Worm (Caenorhabditis elegans): ENCODE results near the gene clpf-1.

Gene clpf-1

DNA sequence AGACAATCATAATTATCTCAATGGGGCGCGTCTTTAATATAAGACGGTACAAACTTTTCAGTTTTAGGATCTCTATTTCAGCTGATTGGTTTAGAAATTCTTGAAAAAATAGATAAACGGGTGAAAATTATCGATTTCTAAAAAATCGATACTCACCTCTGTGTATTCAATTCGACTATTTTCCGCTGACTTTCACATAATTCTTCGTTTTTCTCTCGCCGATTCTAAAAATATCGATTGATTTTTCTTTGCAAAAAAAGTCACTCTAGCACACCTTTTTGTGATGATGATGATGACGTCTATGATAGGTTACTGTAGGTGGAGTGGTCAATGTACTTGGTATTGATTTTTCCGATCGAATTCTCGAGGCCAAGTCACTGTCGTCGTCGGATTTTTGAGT, 32.2 kb downstream of the clpf-1 start:
- TF ChIP-seq klf-2 (GFP tag; conservative IDR thresholded peaks at IDR 0.05) (no peak), T22C8.4 (GFP tag; IDR thresholded peaks at IDR 0.05) (peak; percentile 65)

DNA sequence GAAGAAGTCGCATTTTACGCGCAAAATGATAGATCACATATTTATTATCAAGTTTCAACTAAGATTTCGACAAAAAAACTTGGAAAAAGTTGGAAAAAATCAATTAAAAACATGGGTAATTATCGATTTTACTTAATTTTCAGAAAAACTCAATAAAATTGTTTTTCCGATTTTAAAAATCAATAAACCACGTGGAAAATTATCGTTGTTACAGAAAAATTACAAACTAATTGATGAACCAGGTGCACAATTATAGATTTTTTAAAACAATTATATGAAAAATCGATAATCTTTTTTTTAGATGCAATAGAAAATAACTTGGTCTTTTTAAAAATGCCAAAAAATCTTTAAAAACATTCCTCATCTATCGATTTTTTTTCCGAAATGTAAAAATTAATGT, 33.1 kb downstream of the clpf-1 start:
- TF ChIP-seq ref-1 (GFP tag; conservative IDR thresholded peaks at IDR 0.05) (no peak), med-1 (GFP tag; optimal IDR thresholded peaks at IDR 0.05; ENCODE audit: insufficient read depth) (no peak), flt-1 (GFP tag; IDR thresholded peaks at IDR 0.05) (no peak), ztf-23 (GFP tag; IDR thresholded peaks at IDR 0.05) (no peak), cog-1 (tag; optimal IDR thresholded peaks at IDR 0.05) (no peak), klf-2 (GFP tag; conservative IDR thresholded peaks at IDR 0.05) (no peak), T22C8.4 (GFP tag; IDR thresholded peaks at IDR 0.05) (no peak), tab-1 (GFP tag; IDR thresholded peaks at IDR 0.05) (no peak), ztf-29 (GFP tag; IDR thresholded peaks at IDR 0.05) (no peak)

DNA sequence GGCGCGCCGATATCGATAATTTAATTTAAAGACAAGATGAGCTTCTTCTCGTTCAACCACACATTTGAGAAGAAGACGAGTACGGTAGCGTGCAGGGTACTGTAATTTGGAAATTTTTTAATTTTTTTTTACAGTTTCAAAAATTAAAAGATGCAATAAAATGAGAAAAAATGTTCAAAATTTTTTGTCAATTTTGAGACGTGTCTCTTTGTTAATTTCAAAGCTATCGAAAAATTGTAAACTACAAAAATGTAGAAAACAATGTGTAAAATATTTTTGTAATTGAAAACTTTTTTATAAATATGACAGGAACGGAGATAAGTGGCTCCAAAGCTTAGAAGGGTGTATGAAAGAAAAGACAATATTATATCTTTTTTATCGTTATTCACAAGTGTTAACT, 33.8 kb downstream of the clpf-1 start, which contains the start of gene K01A11.1:
Gene K01A11.1 (minus strand): TSS at position 101 of the 400 bp plus-strand sequence.
- TF ChIP-seq ref-1 (GFP tag; conservative IDR thresholded peaks at IDR 0.05), result no peak
- no peak for TF ChIP-seq ztf-23 (GFP tag; IDR thresholded peaks at IDR 0.05)
- no peak for TF ChIP-seq T22C8.4 (GFP tag; IDR thresholded peaks at IDR 0.05)
- TF ChIP-seq ztf-29 (GFP tag; IDR thresholded peaks at IDR 0.05), result no peak
- no peak for TF ChIP-seq klf-2 (GFP tag; conservative IDR thresholded peaks at IDR 0.05)
- TF ChIP-seq flt-1 (GFP tag; IDR thresholded peaks at IDR 0.05), result no peak
- no peak for TF ChIP-seq tab-1 (GFP tag; IDR thresholded peaks at IDR 0.05)
- TF ChIP-seq med-1 (GFP tag; optimal IDR thresholded peaks at IDR 0.05; ENCODE audit: insufficient read depth), result no peak
- no peak for TF ChIP-seq cog-1 (tag; optimal IDR thresholded peaks at IDR 0.05)

DNA sequence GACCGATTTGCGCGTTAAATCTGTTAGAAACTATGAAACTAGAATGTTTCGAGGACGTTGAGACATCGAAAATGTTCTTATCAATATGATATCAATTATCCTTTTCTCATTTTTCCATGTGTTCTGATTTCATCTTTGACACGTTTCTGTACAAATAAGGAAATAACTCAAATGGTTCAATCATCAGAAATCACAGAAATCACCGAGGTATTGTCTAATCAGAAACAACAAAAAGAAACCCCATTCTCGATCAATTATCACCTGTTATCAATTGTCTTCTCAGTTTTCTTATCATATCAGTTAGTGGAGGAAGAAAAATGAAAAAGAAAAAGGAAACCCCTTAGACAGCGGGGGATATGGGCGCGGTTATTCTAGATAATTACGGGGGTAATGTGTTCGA, 37.6 kb downstream of the clpf-1 start:
- TF ChIP-seq ref-1 (GFP tag; conservative IDR thresholded peaks at IDR 0.05) (no peak), klf-2 (GFP tag; conservative IDR thresholded peaks at IDR 0.05) (no peak), tab-1 (GFP tag; IDR thresholded peaks at IDR 0.05) (no peak), ztf-23 (GFP tag; IDR thresholded peaks at IDR 0.05) (no peak), T22C8.4 (GFP tag; IDR thresholded peaks at IDR 0.05) (no peak), ztf-29 (GFP tag; IDR thresholded peaks at IDR 0.05) (no peak), med-1 (GFP tag; optimal IDR thresholded peaks at IDR 0.05; ENCODE audit: insufficient read depth) (no peak), cog-1 (tag; optimal IDR thresholded peaks at IDR 0.05) (no peak), flt-1 (GFP tag; IDR thresholded peaks at IDR 0.05) (no peak)

DNA sequence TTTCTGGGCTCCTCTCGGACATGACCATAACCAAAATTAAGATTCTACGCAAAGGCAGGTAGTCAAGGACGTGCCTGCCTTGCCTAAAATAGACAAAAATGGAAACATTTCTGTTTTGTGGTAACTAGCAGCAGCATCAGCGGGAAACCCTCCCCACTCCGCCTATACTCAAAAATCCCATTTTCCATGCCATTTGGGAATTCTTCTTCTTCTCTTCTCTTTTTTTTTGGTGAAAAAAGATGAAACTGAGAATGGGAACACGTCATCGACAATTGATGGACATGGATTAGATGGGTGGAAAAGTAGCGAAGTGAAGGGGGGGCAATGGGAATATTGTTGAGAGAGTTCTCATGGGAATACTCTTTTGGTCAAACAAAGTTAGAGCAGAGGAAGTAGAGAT, 39.6 kb downstream of the clpf-1 start:
- TF ChIP-seq ztf-23 (GFP tag; IDR thresholded peaks at IDR 0.05), result no peak
- TF ChIP-seq flt-1 (GFP tag; IDR thresholded peaks at IDR 0.05), result no peak
- TF ChIP-seq tab-1 (GFP tag; IDR thresholded peaks at IDR 0.05), result no peak
- TF ChIP-seq med-1 (GFP tag; optimal IDR thresholded peaks at IDR 0.05; ENCODE audit: insufficient read depth), result no peak
- no peak for TF ChIP-seq T22C8.4 (GFP tag; IDR thresholded peaks at IDR 0.05)
- no peak for TF ChIP-seq klf-2 (GFP tag; conservative IDR thresholded peaks at IDR 0.05)
- TF ChIP-seq cog-1 (tag; optimal IDR thresholded peaks at IDR 0.05), result no peak
- TF ChIP-seq ztf-29 (GFP tag; IDR thresholded peaks at IDR 0.05), result no peak
- no peak for TF ChIP-seq ref-1 (GFP tag; conservative IDR thresholded peaks at IDR 0.05)

DNA sequence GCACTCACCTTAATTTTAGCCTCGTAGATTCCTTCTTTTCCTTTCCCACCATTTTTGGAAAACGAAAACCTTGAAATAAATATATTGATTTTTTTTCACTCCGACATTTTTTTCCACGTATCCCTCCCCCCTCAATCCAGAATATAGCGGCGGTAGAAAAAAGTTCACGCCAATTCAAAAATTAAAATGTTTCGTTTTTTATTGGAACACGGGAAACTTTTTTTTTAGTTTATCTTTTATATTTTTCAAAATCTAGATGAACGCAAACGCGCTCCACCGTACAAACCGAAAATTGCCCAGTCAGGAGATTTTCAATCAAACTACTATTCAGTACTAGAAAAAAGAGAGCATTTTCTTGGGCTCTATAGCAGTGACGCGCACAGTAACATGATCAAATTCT, 46.6 kb downstream of the clpf-1 start, which contains the start of gene spe-41:
Gene spe-41 (minus strand): TSS at position 72 of the 400 bp plus-strand sequence.
- TF ChIP-seq med-1 (GFP tag; optimal IDR thresholded peaks at IDR 0.05; ENCODE audit: insufficient read depth) (no peak), ztf-29 (GFP tag; IDR thresholded peaks at IDR 0.05) (no peak), tab-1 (GFP tag; IDR thresholded peaks at IDR 0.05) (no peak), T22C8.4 (GFP tag; IDR thresholded peaks at IDR 0.05) (no peak), flt-1 (GFP tag; IDR thresholded peaks at IDR 0.05) (no peak), ztf-23 (GFP tag; IDR thresholded peaks at IDR 0.05) (no peak), cog-1 (tag; optimal IDR thresholded peaks at IDR 0.05) (no peak), ref-1 (GFP tag; conservative IDR thresholded peaks at IDR 0.05) (no peak), klf-2 (GFP tag; conservative IDR thresholded peaks at IDR 0.05) (no peak)

All from whole organism, midembryonic.